Fruit fly (Drosophila melanogaster): ENCODE data around the gene Reps.

dm6 chr2L:11148969-11149368 lies 42.5 kb upstream of the Reps start, which contains the start of gene Gyc32E:
- no peak for TF ChIP-seq CG2116 (GFP tag; optimal IDR thresholded peaks at IDR 0.05)
- no peak for TF ChIP-seq B-H2 (GFP tag; optimal IDR thresholded peaks at IDR 0.05)
- TF ChIP-seq emc (GFP tag; optimal IDR thresholded peaks at IDR 0.05) = no peak
- no peak for TF ChIP-seq Hey (tag; optimal IDR thresholded peaks at IDR 0.05)

Data from whole organism, embryonic.